Worm (Caenorhabditis elegans): ENCODE data around the gene eif-3.D.

DNA sequence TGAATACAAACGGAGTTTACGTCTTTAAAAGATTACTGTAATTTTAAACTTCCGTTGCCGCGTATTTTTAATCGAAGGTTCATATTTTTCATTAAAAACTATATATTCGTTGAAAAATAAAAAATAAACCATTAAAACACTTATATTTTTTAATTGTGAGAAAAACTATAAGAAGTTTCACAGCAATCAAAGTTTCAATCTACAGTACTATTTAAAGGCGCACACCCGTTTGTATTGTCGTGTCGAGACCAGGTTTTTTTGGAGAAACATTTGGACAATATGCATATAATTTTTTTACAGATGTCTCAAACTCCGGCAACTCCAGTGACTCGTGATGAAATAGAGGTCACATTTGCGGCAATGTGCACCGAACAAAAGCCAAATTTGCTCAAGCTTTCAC lies 2.4 kb upstream of the eif-3.D start, which contains the start of gene R08D7.5:
- TF ChIP-seq sdc-2 (tag; optimal IDR thresholded peaks at IDR 0.05) (no peak), sox-4 (tag; optimal IDR thresholded peaks at IDR 0.05) (no peak), zip-5 (tag; optimal IDR thresholded peaks at IDR 0.05) (no peak)

Data from whole organism, late embryonic.